Worm (Caenorhabditis elegans) whole organism, L1 larva: ENCODE measurements around the gene pmp-5.

Experiments used
- ama-1 ChIP-seq: fragments of 150-350 bp; optimal IDR thresholded peaks from 2 replicates; lab custom pipeline; 2014
- ceh-82 ChIP-seq, 3 experiments: fragments of 150-350 bp in 1 of 3; sonication (generic microtip) in 2 of 3; optimal IDR thresholded peaks; 2 replicates each; lab custom pipeline; 2014 to 2017; ENCODE audit warnings: missing biosample characterization in 3 of 3, missing genetic modification characterization in 3 of 3
- efl-1 ChIP-seq, 4 experiments: fragments of 150-350 bp; optimal IDR thresholded peaks in 3 of 4; peaks in 1 of 4; 1 replicate in 1 of 4; 2 replicates in 3 of 4; lab custom pipeline; 2014; ENCODE audit warnings: missing biosample characterization in 2 of 4, missing genetic modification characterization in 2 of 4, missing genetic modification reagents in 2 of 4
- efl-3 ChIP-seq: fragments of 200-800 bp; sonication (Bioruptor generic); optimal IDR thresholded peaks from 2 replicates; lab custom pipeline; 2018; ENCODE audit warnings: mild to moderate bottlenecking, missing genetic modification characterization, missing compliant biosample characterization
- fkh-4 ChIP-seq: sonication (generic microtip); optimal IDR thresholded peaks from 2 replicates; lab custom pipeline; 2016; ENCODE audit warnings: missing compliant biosample characterization, missing genetic modification characterization, borderline replicate concordance
- lin-15B ChIP-seq: fragments of 150-350 bp; sonication (generic microtip); optimal IDR thresholded peaks from 3 replicates; lab custom pipeline; 2014; ENCODE audit warnings: missing biosample characterization, missing genetic modification characterization
- lin-39 ChIP-seq: fragments of 150-350 bp; optimal IDR thresholded peaks from 2 replicates; lab custom pipeline; 2014; ENCODE audit warnings: missing biosample characterization, missing genetic modification reagents, missing genetic modification characterization
- nhr-12 ChIP-seq: sonication (generic microtip); optimal IDR thresholded peaks from 2 replicates; lab custom pipeline; 2017; ENCODE audit warnings: missing biosample characterization, missing genetic modification characterization
- unc-130 ChIP-seq: fragments of 150-350 bp; optimal IDR thresholded peaks from 2 replicates; lab custom pipeline; 2017; ENCODE audit warnings: missing biosample characterization, missing genetic modification characterization, inconsistent platforms
- ztf-11 ChIP-seq, 2 experiments: sonication (generic microtip); optimal IDR thresholded peaks; 2 replicates each; lab custom pipeline; 2016 to 2017; ENCODE audit warnings: missing genetic modification characterization in 2 of 2, missing biosample characterization in 1 of 2, missing compliant biosample characterization in 1 of 2

- TF ChIP-seq efl-1 (optimal IDR thresholded peaks at IDR 0.05; lab: Kevin White, UChicago), result no peak
- TF ChIP-seq efl-1 (GFP tag; optimal IDR thresholded peaks at IDR 0.05 in 1 of 2; lab: Kevin White, UChicago), result no peak
- no peak for TF ChIP-seq unc-130 (tag; lab: Kevin White, UChicago)
- TF ChIP-seq ztf-11 (tag; optimal IDR thresholded peaks at IDR 0.05; lab: Kevin White, UChicago), result no peak
- no peak for TF ChIP-seq efl-3
- no peak for TF ChIP-seq lin-39
- no peak for TF ChIP-seq nhr-12 (tag; lab: Kevin White, UChicago)
- no peak for TF ChIP-seq ama-1 (lab: Kevin White, UChicago)
- TF ChIP-seq lin-15B (tag; lab: Kevin White, UChicago), result no peak
- no peak for TF ChIP-seq fkh-4 (tag; lab: Kevin White, UChicago)
- TF ChIP-seq ceh-82 (tag; optimal IDR thresholded peaks at IDR 0.05; lab: Kevin White, UChicago), result no peak
Observed at ce11 chrV:6616294-6616693, 49.3 kb downstream of the pmp-5 start.
